Worm (Caenorhabditis elegans) whole organism, young adult: ENCODE results near the gene ZK1248.11.

ENCODE experiments used
- B0019.2 ChIP-seq: fragments of 200-800 bp; sonication (Bioruptor generic); conservative IDR thresholded peaks from 2 replicates; pipeline ENCODE4 v1.3.6; 2022; ENCODE audit warnings: missing genetic modification reagents, missing genetic modification characterization, missing compliant biosample characterization
- B0261.1 ChIP-seq: sonication (generic microtip); optimal IDR thresholded peaks from 2 replicates; lab custom pipeline; 2016; ENCODE audit warnings: mild to moderate bottlenecking, missing genetic modification characterization, moderate library complexity, missing compliant biosample characterization
- D2030.7 ChIP-seq: fragments of 200-800 bp; sonication (Bioruptor generic); IDR thresholded peaks from 2 replicates; pipeline ENCODE4 v1.3.6; 2022; ENCODE audit warnings: missing genetic modification reagents, missing genetic modification characterization, missing compliant biosample characterization
- K11D2.4 ChIP-seq: fragments of 200-800 bp; sonication (Bioruptor generic); IDR thresholded peaks from 2 replicates; pipeline ENCODE4 v1.3.6; 2022; ENCODE audit warnings: missing genetic modification reagents, missing genetic modification characterization, missing compliant biosample characterization
- T07F8.4 ChIP-seq: sonication (generic microtip); optimal IDR thresholded peaks from 2 replicates; lab custom pipeline; 2016; ENCODE audit warnings: mild to moderate bottlenecking, missing genetic modification characterization, moderate library complexity, missing compliant biosample characterization
- Y79H2A.3 ChIP-seq: fragments of 200-800 bp; sonication (Bioruptor generic); conservative IDR thresholded peaks from 2 replicates; pipeline ENCODE4 v1.3.6; 2022; ENCODE audit warnings: missing genetic modification reagents, missing genetic modification characterization, missing compliant biosample characterization
- akir-1 ChIP-seq: fragments of 200-800 bp; sonication (Bioruptor generic); optimal IDR thresholded peaks from 2 replicates; lab custom pipeline; 2018; ENCODE audit warnings: mild to moderate bottlenecking, missing genetic modification characterization, moderate library complexity, missing compliant biosample characterization
- cebp-1 ChIP-seq, 2 experiments: fragments of 200-800 bp in 1 of 2; sonication (Bioruptor generic) in 1 of 2; sonication (generic microtip) in 1 of 2; IDR thresholded peaks in 1 of 2; optimal IDR thresholded peaks in 1 of 2; 2 replicates each; pipeline versions ENCODE4 v1.3.6 to Lab custom; 2017 to 2022; ENCODE audit warnings: missing compliant biosample characterization in 2 of 2, missing genetic modification characterization in 2 of 2, mild to moderate bottlenecking in 1 of 2, missing genetic modification reagents in 1 of 2, moderate library complexity in 1 of 2
- ceh-79 ChIP-seq: sonication (generic microtip); optimal IDR thresholded peaks from 2 replicates; lab custom pipeline; 2017; ENCODE audit warnings: mild to moderate bottlenecking, missing genetic modification characterization, missing compliant biosample characterization
- die-1 ChIP-seq: sonication (generic microtip); optimal IDR thresholded peaks from 2 replicates; lab custom pipeline; 2016; ENCODE audit warnings: missing genotype, mild to moderate bottlenecking, missing genetic modification characterization, missing compliant biosample characterization
- him-1 ChIP-seq: sonication (generic microtip); optimal IDR thresholded peaks from 2 replicates; lab custom pipeline; 2016; ENCODE audit warnings: missing genotype, missing genetic modification reagents, missing genetic modification characterization, missing compliant biosample characterization

- no peak for TF ChIP-seq die-1
- no peak for TF ChIP-seq T07F8.4 (tag; lab: Kevin White, UChicago)
- no peak for TF ChIP-seq B0019.2
- TF ChIP-seq cebp-1 (GFP tag; IDR thresholded peaks at IDR 0.05; lab: Robert Waterston, UW): no peak
- no peak for TF ChIP-seq cebp-1 (tag; optimal IDR thresholded peaks at IDR 0.05; lab: Kevin White, UChicago)
- no peak for TF ChIP-seq akir-1 (GFP tag; lab: Kevin White, UChicago)
- TF ChIP-seq ceh-79: no peak
- no peak for TF ChIP-seq B0261.1
- no peak for TF ChIP-seq Y79H2A.3 (GFP tag; lab: Robert Waterston, UW)
- no peak for TF ChIP-seq K11D2.4 (GFP tag; lab: Robert Waterston, UW)
- no peak for TF ChIP-seq D2030.7
- TF ChIP-seq him-1 (tag; lab: Kevin White, UChicago): no peak
Observed at ce11 chrII:5818298-5818697, 10.1 kb downstream of the ZK1248.11 start, which contains the start of gene ZK1248.4.
